Worm (Caenorhabditis elegans) whole organism, L4 larva: ENCODE data around the gene mrpl-36.

Experiments
- F37D6.2 ChIP-seq: sonication (generic microtip); optimal IDR thresholded peaks from 2 replicates; lab custom pipeline; 2016; ENCODE audit warnings: mild to moderate bottlenecking, missing genetic modification characterization, missing compliant biosample characterization
- F44E2.7 ChIP-seq: fragments of 200-800 bp; sonication (Bioruptor generic); IDR thresholded peaks from 2 replicates; pipeline ENCODE4 v2.1.2; 2022; ENCODE audit warnings: missing genetic modification characterization, missing compliant biosample characterization
- T20F7.1 ChIP-seq: fragments of 200-800 bp; sonication (Bioruptor generic); optimal IDR thresholded peaks from 2 replicates; lab custom pipeline; 2018; ENCODE audit warnings: mild to moderate bottlenecking, missing genetic modification characterization, missing compliant biosample characterization
- Y48G9A.11 ChIP-seq: fragments of 200-800 bp; sonication (Bioruptor generic); IDR thresholded peaks from 2 replicates; pipeline ENCODE4 v1.3.6; 2022; ENCODE audit warnings: missing genetic modification reagents, missing genetic modification characterization, missing compliant biosample characterization
- Y5F2A.4 ChIP-seq: fragments of 200-800 bp; sonication (Bioruptor generic); optimal IDR thresholded peaks from 2 replicates; lab custom pipeline; 2018; ENCODE audit warnings: mild to moderate bottlenecking, missing genetic modification characterization, missing compliant biosample characterization
- ceh-44 ChIP-seq: fragments of 200-800 bp; sonication (Bioruptor generic); IDR thresholded peaks from 2 replicates; pipeline ENCODE4 v1.3.6; 2022; ENCODE audit warnings: missing genetic modification reagents, missing genetic modification characterization, missing compliant biosample characterization
- ceh-62 ChIP-seq: sonication (generic microtip); optimal IDR thresholded peaks from 2 replicates; lab custom pipeline; 2017; ENCODE audit warnings: missing biosample characterization, missing genetic modification characterization
- ceh-82 ChIP-seq: sonication (generic microtip); optimal IDR thresholded peaks from 2 replicates; lab custom pipeline; 2017; ENCODE audit warnings: missing biosample characterization, missing genetic modification characterization
- ces-1 ChIP-seq: fragments of 150-350 bp; sonication (generic microtip); optimal IDR thresholded peaks from 4 replicates; lab custom pipeline; 2014; ENCODE audit warnings: missing biosample characterization, missing genetic modification reagents, missing genetic modification characterization
- cey-2 ChIP-seq: sonication (generic microtip); optimal IDR thresholded peaks from 3 replicates; lab custom pipeline; 2017; ENCODE audit warnings: missing genetic modification characterization, mild to moderate bottlenecking, missing compliant biosample characterization, antibody characterized with exemption, borderline replicate concordance; ENCODE audit not compliant: insufficient read depth
- daf-16 ChIP-seq, 3 experiments: sonication (generic microtip); optimal IDR thresholded peaks; 2 replicates each; lab custom pipeline; 2016 to 2017; ENCODE audit warnings: missing genetic modification characterization in 3 of 3, missing genetic modification reagents in 3 of 3, mild to moderate bottlenecking in 2 of 3, missing compliant biosample characterization in 2 of 3, missing biosample characterization in 1 of 3, moderate library complexity in 1 of 3
- daf-19 ChIP-seq: fragments of 200-800 bp; sonication (Bioruptor generic); conservative IDR thresholded peaks from 2 replicates; pipeline ENCODE4 v1.3.6; 2022; ENCODE audit warnings: missing genetic modification characterization, missing compliant biosample characterization
- dmd-9 ChIP-seq: fragments of 200-800 bp; sonication (Bioruptor generic); IDR thresholded peaks from 2 replicates; pipeline ENCODE4 v1.3.6; 2022; ENCODE audit warnings: missing genetic modification reagents, missing genetic modification characterization, missing compliant biosample characterization
- duxl-1 ChIP-seq: sonication (generic microtip); optimal IDR thresholded peaks from 2 replicates; lab custom pipeline; 2016; ENCODE audit warnings: mild to moderate bottlenecking, missing genetic modification characterization, moderate library complexity, missing compliant biosample characterization; ENCODE audit not compliant: poor library complexity
- dve-1 ChIP-seq: sonication (generic microtip); optimal IDR thresholded peaks from 2 replicates; lab custom pipeline; 2017; ENCODE audit warnings: antibody characterized with exemption, mild to moderate bottlenecking, missing genetic modification characterization, missing compliant biosample characterization; ENCODE audit not compliant: insufficient read depth
- fos-1 ChIP-seq: fragments of 150-350 bp; optimal IDR thresholded peaks from 2 replicates; lab custom pipeline; 2014; ENCODE audit warnings: missing biosample characterization, missing genetic modification characterization
- gei-8 ChIP-seq: fragments of 200-800 bp; sonication (Bioruptor generic); optimal IDR thresholded peaks from 2 replicates; lab custom pipeline; 2018; ENCODE audit warnings: mild to moderate bottlenecking, missing genetic modification characterization, missing compliant biosample characterization
- hif-1 ChIP-seq, 2 experiments: sonication (generic microtip); optimal IDR thresholded peaks; 2 replicates each; lab custom pipeline; 2016 to 2017; ENCODE audit warnings: missing compliant biosample characterization in 2 of 2, missing genetic modification characterization in 2 of 2, missing genetic modification reagents in 2 of 2, missing genotype in 2 of 2, mild to moderate bottlenecking in 1 of 2
- hlh-11 ChIP-seq: fragments of 200-800 bp; sonication (Bioruptor generic); optimal IDR thresholded peaks from 2 replicates; lab custom pipeline; 2018; ENCODE audit warnings: mild to moderate bottlenecking, missing genetic modification characterization, missing compliant biosample characterization
- lin-38 ChIP-seq: fragments of 200-800 bp; sonication (Bioruptor generic); IDR thresholded peaks from 2 replicates; pipeline ENCODE4 v1.3.6; 2022; ENCODE audit warnings: missing genetic modification reagents, missing genetic modification characterization, missing compliant biosample characterization
- lsy-2 ChIP-seq, 2 experiments: fragments of 150-350 bp in 1 of 2; sonication (generic microtip) in 1 of 2; optimal IDR thresholded peaks; 2 replicates each; lab custom pipeline; 2014 to 2017; ENCODE audit warnings: missing biosample characterization in 2 of 2, missing genetic modification characterization in 2 of 2
- mdl-1 ChIP-seq, 2 experiments: fragments of 150-350 bp in 1 of 2; sonication (generic microtip) in 1 of 2; optimal IDR thresholded peaks; 2 replicates each; lab custom pipeline; 2014 to 2017; ENCODE audit warnings: missing biosample characterization in 2 of 2, missing genetic modification characterization in 2 of 2
- mdt-29 ChIP-seq: fragments of 200-800 bp; sonication (Bioruptor generic); IDR thresholded peaks from 2 replicates; pipeline ENCODE4 v1.3.6; 2022; ENCODE audit warnings: missing genetic modification reagents, missing genetic modification characterization, missing compliant biosample characterization
- mes-2 ChIP-seq: sonication (generic microtip); optimal IDR thresholded peaks from 2 replicates; lab custom pipeline; 2016; ENCODE audit warnings: missing genotype, mild to moderate bottlenecking, missing genetic modification characterization, missing compliant biosample characterization; ENCODE audit not compliant: poor library complexity, severe bottlenecking
- mxl-2 ChIP-seq: fragments of 200-800 bp; sonication (Bioruptor generic); conservative IDR thresholded peaks from 2 replicates; pipeline ENCODE4 v1.3.6; 2022; ENCODE audit warnings: missing genetic modification reagents, missing genetic modification characterization, missing compliant biosample characterization
- mxl-3 ChIP-seq: fragments of 200-800 bp; sonication (Bioruptor generic); optimal IDR thresholded peaks from 2 replicates; lab custom pipeline; 2018; ENCODE audit warnings: mild to moderate bottlenecking, missing genetic modification characterization, missing compliant biosample characterization
- nhr-10 ChIP-seq: fragments of 150-350 bp; optimal IDR thresholded peaks from 2 replicates; lab custom pipeline; 2014; ENCODE audit warnings: missing biosample characterization, missing genetic modification characterization
- nhr-41 ChIP-seq: fragments of 200-800 bp; sonication (Bioruptor generic); IDR thresholded peaks from 2 replicates; pipeline ENCODE4 v1.3.6; 2022; ENCODE audit warnings: missing genetic modification reagents, missing genetic modification characterization, missing compliant biosample characterization
- nhr-6 ChIP-seq: fragments of 150-350 bp; optimal IDR thresholded peaks from 2 replicates; lab custom pipeline; 2014; ENCODE audit warnings: missing biosample characterization, missing genetic modification characterization
- pha-4 ChIP-seq, 2 experiments: fragments of 150-350 bp in 1 of 2; fragments of 200-800 bp in 1 of 2; sonication (Bioruptor generic) in 1 of 2; IDR thresholded peaks in 1 of 2; optimal IDR thresholded peaks in 1 of 2; 2 replicates each; pipeline versions ENCODE4 v1.3.6 to Lab custom; 2014 to 2022; ENCODE audit warnings: missing genetic modification characterization in 2 of 2, missing genetic modification reagents in 2 of 2, missing biosample characterization in 1 of 2, missing compliant biosample characterization in 1 of 2
- php-3 ChIP-seq: fragments of 200-800 bp; sonication (Bioruptor generic); IDR thresholded peaks from 2 replicates; pipeline ENCODE4 v1.3.6; 2022; ENCODE audit warnings: missing genetic modification reagents, missing genetic modification characterization, missing compliant biosample characterization
- rbr-2 ChIP-seq: sonication (generic microtip); optimal IDR thresholded peaks from 2 replicates; lab custom pipeline; 2016; ENCODE audit warnings: missing genotype, missing genetic modification characterization, missing compliant biosample characterization
- skn-1 ChIP-seq: fragments of 150-350 bp; optimal IDR thresholded peaks from 2 replicates; lab custom pipeline; 2014; ENCODE audit warnings: missing biosample characterization, missing genetic modification characterization
- snpc-1.2 ChIP-seq: fragments of 200-800 bp; sonication (Bioruptor generic); IDR thresholded peaks from 2 replicates; pipeline ENCODE4 v1.3.6; 2022; ENCODE audit warnings: missing genetic modification reagents, missing genetic modification characterization, missing compliant biosample characterization
- snpc-4 ChIP-seq: fragments of 150-350 bp; optimal IDR thresholded peaks from 2 replicates; lab custom pipeline; 2014; ENCODE audit warnings: missing biosample characterization, missing genetic modification characterization
- spr-1 ChIP-seq: sonication (generic microtip); optimal IDR thresholded peaks from 2 replicates; lab custom pipeline; 2016; ENCODE audit warnings: mild to moderate bottlenecking, missing genetic modification characterization, missing compliant biosample characterization
- unc-130 ChIP-seq: sonication (generic microtip); optimal IDR thresholded peaks from 2 replicates; lab custom pipeline; 2016; ENCODE audit warnings: missing genetic modification reagents, missing genetic modification characterization, missing compliant biosample characterization
- unc-39 ChIP-seq: sonication (generic microtip); optimal IDR thresholded peaks from 2 replicates; lab custom pipeline; 2017; ENCODE audit warnings: missing biosample characterization, missing genetic modification characterization
- unc-62 ChIP-seq, 3 experiments: fragments of 150-350 bp in 1 of 3; sonication (generic microtip); optimal IDR thresholded peaks in 2 of 3; peaks in 1 of 3; 1 replicate in 1 of 3; 2 replicates in 2 of 3; lab custom pipeline; 2014 to 2017; ENCODE audit warnings: missing biosample characterization in 3 of 3, missing genetic modification characterization in 3 of 3, missing genetic modification reagents in 3 of 3, missing genotype in 1 of 3
- vab-7 ChIP-seq: fragments of 200-800 bp; sonication (Bioruptor generic); IDR thresholded peaks from 2 replicates; pipeline ENCODE4 v1.3.6; 2022; ENCODE audit warnings: missing genetic modification reagents, missing genetic modification characterization, missing compliant biosample characterization
- zag-1 ChIP-seq: fragments of 150-350 bp; optimal IDR thresholded peaks from 2 replicates; lab custom pipeline; 2014; ENCODE audit warnings: missing biosample characterization, missing genetic modification characterization
- zfp-2 ChIP-seq: sonication (generic microtip); optimal IDR thresholded peaks from 2 replicates; lab custom pipeline; 2016; ENCODE audit warnings: mild to moderate bottlenecking, missing genetic modification characterization, missing compliant biosample characterization
- zfp-3 ChIP-seq: fragments of 200-800 bp; sonication (Bioruptor generic); conservative IDR thresholded peaks from 2 replicates; pipeline ENCODE4 v1.3.6; 2022; ENCODE audit warnings: missing genetic modification reagents, missing genetic modification characterization, missing compliant biosample characterization
- zip-11 ChIP-seq: fragments of 200-800 bp; sonication (Bioruptor generic); IDR thresholded peaks from 2 replicates; pipeline ENCODE4 v1.3.6; 2022; ENCODE audit warnings: missing genetic modification characterization, missing compliant biosample characterization
- zip-2 ChIP-seq: fragments of 150-350 bp; optimal IDR thresholded peaks from 2 replicates; lab custom pipeline; 2014; ENCODE audit warnings: missing biosample characterization, missing genetic modification characterization

The mrpl-36 gene

DNA sequence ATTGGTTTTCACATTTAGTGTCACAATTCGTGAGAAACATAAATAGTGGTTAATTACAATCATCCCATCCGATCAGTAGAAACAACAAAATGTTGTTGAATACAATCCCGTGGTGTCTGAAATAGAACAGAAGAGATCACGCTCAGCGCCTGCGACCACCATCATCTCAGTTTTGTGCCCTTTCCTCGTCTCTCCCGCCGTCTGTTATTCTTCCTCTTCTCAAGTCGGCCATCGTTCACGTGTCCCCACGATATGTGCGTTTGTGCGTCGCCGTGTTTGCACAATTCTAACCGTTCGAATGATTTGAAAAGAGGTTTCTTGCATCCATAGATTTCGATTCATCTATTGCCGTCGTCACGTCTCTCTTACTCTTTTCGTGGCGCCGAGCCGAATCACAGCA, 29.2 kb downstream of the mrpl-36 start, which contains the start of gene panl-3 (continued):
- TF ChIP-seq zfp-3 (no peak), F37D6.2 (tag; lab: Kevin White, UChicago) (no peak), mes-2 (tag; lab: Kevin White, UChicago) (peak; percentile 84), cey-2 (no peak), Y5F2A.4 (GFP tag; lab: Kevin White, UChicago) (no peak), fos-1 (tag; lab: Kevin White, UChicago) (no peak), snpc-1.2 (GFP tag; lab: Robert Waterston, UW) (no peak), ceh-82 (tag; lab: Kevin White, UChicago) (no peak), nhr-10 (tag; lab: Kevin White, UChicago) (no peak), unc-62 (GFP tag; optimal IDR thresholded peaks at IDR 0.05 in 1 of 2; lab: Kevin White, UChicago) (no peak), unc-62 (tag; optimal IDR thresholded peaks at IDR 0.05; lab: Kevin White, UChicago) (no peak), mxl-3 (peak; percentile 89), gei-8 (GFP tag; lab: Kevin White, UChicago) (no peak), pha-4 (GFP tag; IDR thresholded peaks at IDR 0.05; lab: Robert Waterston, UW) (no peak), pha-4 (tag; optimal IDR thresholded peaks at IDR 0.05; lab: Kevin White, UChicago) (peak; percentile 16), spr-1 (no peak), ceh-44 (GFP tag; lab: Robert Waterston, UW) (no peak), lin-38 (peak; percentile 50), ces-1 (GFP tag; lab: Kevin White, UChicago) (no peak), daf-19 (GFP tag; lab: Robert Waterston, UW) (no peak), duxl-1 (tag; lab: Kevin White, UChicago) (no peak), zip-2 (tag; lab: Kevin White, UChicago) (no peak), mxl-2 (no peak), nhr-41 (GFP tag; lab: Robert Waterston, UW) (no peak), hlh-11 (tag; lab: Kevin White, UChicago) (peak; percentile 78), lsy-2 (tag; optimal IDR thresholded peaks at IDR 0.05; lab: Kevin White, UChicago) (peak; percentile 10 to 74), daf-16 (GFP tag; optimal IDR thresholded peaks at IDR 0.05; lab: Kevin White, UChicago) (no peak), daf-16 (tag; optimal IDR thresholded peaks at IDR 0.05; lab: Kevin White, UChicago) (no peak), Y48G9A.11 (no peak), zag-1 (no peak), skn-1 (tag; lab: Kevin White, UChicago) (no peak), F44E2.7 (GFP tag; lab: Robert Waterston, UW) (no peak)

ce11 chrIII:9817894-9818293, 30.0 kb downstream of the mrpl-36 start:
- TF ChIP-seq ceh-62 (tag; lab: Kevin White, UChicago) (no peak), spr-1 (no peak), unc-130 (GFP tag; lab: Kevin White, UChicago) (peak; percentile 34), T20F7.1 (GFP tag; lab: Kevin White, UChicago) (peak; percentile 23), snpc-4 (tag; lab: Kevin White, UChicago) (no peak), zip-2 (tag; lab: Kevin White, UChicago) (no peak), lsy-2 (tag; optimal IDR thresholded peaks at IDR 0.05; lab: Kevin White, UChicago) (peak in 1 of 2 experiments; percentile 79)

- TF ChIP-seq unc-39: no peak
- peak; percentile 45 for TF ChIP-seq mxl-3
- TF ChIP-seq mdl-1 (tag; optimal IDR thresholded peaks at IDR 0.05; lab: Kevin White, UChicago): peak in 1 of 2 experiments; percentile 31
- peak; percentile 33 for TF ChIP-seq rbr-2
- no peak for TF ChIP-seq zfp-2 (tag; lab: Kevin White, UChicago)
- no peak for TF ChIP-seq skn-1 (tag; lab: Kevin White, UChicago)
- 0 out of 2 replicates have a peak, but pooled peaks have one; percentile 22 for TF ChIP-seq F44E2.7 (GFP tag; lab: Robert Waterston, UW)
- TF ChIP-seq hif-1 (tag; optimal IDR thresholded peaks at IDR 0.05; lab: Kevin White, UChicago): no peak
- TF ChIP-seq dve-1 (tag; lab: Kevin White, UChicago): peak; percentile 22
- no peak for TF ChIP-seq F37D6.2 (tag; lab: Kevin White, UChicago)
- no peak for TF ChIP-seq vab-7
- no peak for TF ChIP-seq fos-1 (tag; lab: Kevin White, UChicago)
- TF ChIP-seq nhr-6 (tag; lab: Kevin White, UChicago): peak; percentile 63
- no peak for TF ChIP-seq dmd-9
- no peak for TF ChIP-seq php-3 (GFP tag; lab: Robert Waterston, UW)
- TF ChIP-seq zip-11 (GFP tag; lab: Robert Waterston, UW): no peak
- TF ChIP-seq pha-4 (GFP tag; IDR thresholded peaks at IDR 0.05; lab: Robert Waterston, UW): no peak
- peak; percentile 58 for TF ChIP-seq pha-4 (tag; optimal IDR thresholded peaks at IDR 0.05; lab: Kevin White, UChicago)
- TF ChIP-seq lsy-2 (tag; optimal IDR thresholded peaks at IDR 0.05; lab: Kevin White, UChicago): peak in 1 of 2 experiments; percentile 52
- TF ChIP-seq mdt-29 (GFP tag; lab: Robert Waterston, UW): no peak
Observed at ce11 chrIII:9817087-9817612, 30.8 kb downstream of the mrpl-36 start, which contains the start of gene cnx-1. TSS of gene cnx-1 (minus strand) at chrIII:9817137.
